Fruit fly (Drosophila melanogaster): ENCODE results near the gene CG13847.
A peak's percentile ranks its signal among the peaks of the same experiment; 100 is the strongest.

The CG13847 gene

dm6 chr3R:22468829-22469487, 33.0 kb upstream of the CG13847 start (continued):
- TF ChIP-seq CG10565 (GFP tag; optimal IDR thresholded peaks at IDR 0.05) (peak; percentile 51), CG4360 (GFP tag; IDR thresholded peaks at IDR 0.05) (0 out of 2 replicates have a peak, but pooled peaks have one; percentile 24), Rx (GFP tag; IDR thresholded peaks at IDR 0.05) (peak; percentile 67), Dip3 (GFP tag; optimal IDR thresholded peaks at IDR 0.05) (peak; percentile 82), hbn (GFP tag; IDR thresholded peaks at IDR 0.05; ENCODE audit: partially characterized antibody) (no peak), D19B (GFP tag; optimal IDR thresholded peaks at IDR 0.05) (peak; percentile 66), tap (tag; optimal IDR thresholded peaks at IDR 0.05) (peak; percentile 75), Hr78 (GFP tag; optimal IDR thresholded peaks at IDR 0.05) (no peak), Camta (GFP tag; optimal IDR thresholded peaks at IDR 0.05) (peak; percentile 76), nerfin-2 (GFP tag; IDR thresholded peaks at IDR 0.05; ENCODE audit: partially characterized antibody) (no peak), trem (tag; optimal IDR thresholded peaks at IDR 0.05) (peak; percentile 34), CG11456 (GFP tag; IDR thresholded peaks at IDR 0.05) (peak; percentile 86), Xbp1 (GFP tag; optimal IDR thresholded peaks at IDR 0.05) (peak; percentile 90), Dp (GFP tag; optimal IDR thresholded peaks at IDR 0.05) (no peak), CG3995 (GFP tag; optimal IDR thresholded peaks at IDR 0.05) (peak; percentile 23), CkIIα-i1 (GFP tag; IDR thresholded peaks at IDR 0.05) (peak; percentile 33; the same call in 1 of the 2 replicates), slou (GFP tag; optimal IDR thresholded peaks at IDR 0.05) (peak; percentile 87), Six4 (GFP tag; optimal IDR thresholded peaks at IDR 0.05) (peak; percentile 69), pnt (GFP tag; optimal IDR thresholded peaks at IDR 0.05) (peak; percentile 85), ro (GFP tag; IDR thresholded peaks at IDR 0.05) (no peak; the same call in 1 of the 2 replicates), Antp (GFP tag; optimal IDR thresholded peaks at IDR 0.05) (peak; percentile 92), Nf-YA (GFP tag; IDR thresholded peaks at IDR 0.05) (peak; percentile 73), sens-2 (GFP tag; IDR thresholded peaks at IDR 0.05) (peak; percentile 65; the same call in 1 of the 2 replicates), tio (GFP tag; optimal IDR thresholded peaks at IDR 0.05) (no peak), cg (GFP tag; optimal IDR thresholded peaks at IDR 0.05) (peak; percentile 73), CG15696 (tag; optimal IDR thresholded peaks at IDR 0.05) (peak; percentile 10), Mes4 (GFP tag; optimal IDR thresholded peaks at IDR 0.05) (peak; percentile 74), wdn (GFP tag; IDR thresholded peaks at IDR 0.05) (peak; percentile 61; the same call in 1 of the 2 replicates), CG3065 (GFP tag; optimal IDR thresholded peaks at IDR 0.05) (no peak), CG1603 (tag; optimal IDR thresholded peaks at IDR 0.05) (peak; percentile 76), ind (GFP tag; optimal IDR thresholded peaks at IDR 0.05) (peak; percentile 90), Chrac-16 (GFP tag; optimal IDR thresholded peaks at IDR 0.05) (peak; percentile 81), tna (GFP tag; IDR thresholded peaks at IDR 0.05; ENCODE audit: partially characterized antibody) (no peak), inv (GFP tag; IDR thresholded peaks at IDR 0.05; ENCODE audit: partially characterized antibody) (no peak), lola (GFP tag; optimal IDR thresholded peaks at IDR 0.05) (no peak), MTF-1 (GFP tag; optimal IDR thresholded peaks at IDR 0.05; ENCODE audit: borderline replicate concordance) (peak; percentile 1), sisA (GFP tag; IDR thresholded peaks at IDR 0.05) (peak; percentile 83), CG12071 (GFP tag; optimal IDR thresholded peaks at IDR 0.05) (peak; percentile 90), CG10267 (tag; optimal IDR thresholded peaks at IDR 0.05) (peak; percentile 69), chif (GFP tag; optimal IDR thresholded peaks at IDR 0.05) (peak; percentile 73 to 80), Abd-B (GFP tag; optimal IDR thresholded peaks at IDR 0.05) (peak; percentile 83), dm (GFP tag; optimal IDR thresholded peaks at IDR 0.05) (peak; percentile 67), CG31365 (tag; optimal IDR thresholded peaks at IDR 0.05) (peak; percentile 74), CG12744 (GFP tag; optimal IDR thresholded peaks at IDR 0.05) (peak; percentile 73), CG3281 (GFP tag; optimal IDR thresholded peaks at IDR 0.05) (peak; percentile 89), CG17385 (GFP tag; optimal IDR thresholded peaks at IDR 0.05) (peak; percentile 81), hb (GFP tag; IDR thresholded peaks at IDR 0.05; ENCODE audit: partially characterized antibody) (no peak), prd (optimal IDR thresholded peaks at IDR 0.05) (no peak), prd (GFP tag; IDR thresholded peaks at IDR 0.05) (peak; percentile 88)

Data from whole organism, embryonic.